Fruit fly (Drosophila melanogaster): ENCODE measurements around the gene RpL7-like.

The RpL7-like gene

DNA sequence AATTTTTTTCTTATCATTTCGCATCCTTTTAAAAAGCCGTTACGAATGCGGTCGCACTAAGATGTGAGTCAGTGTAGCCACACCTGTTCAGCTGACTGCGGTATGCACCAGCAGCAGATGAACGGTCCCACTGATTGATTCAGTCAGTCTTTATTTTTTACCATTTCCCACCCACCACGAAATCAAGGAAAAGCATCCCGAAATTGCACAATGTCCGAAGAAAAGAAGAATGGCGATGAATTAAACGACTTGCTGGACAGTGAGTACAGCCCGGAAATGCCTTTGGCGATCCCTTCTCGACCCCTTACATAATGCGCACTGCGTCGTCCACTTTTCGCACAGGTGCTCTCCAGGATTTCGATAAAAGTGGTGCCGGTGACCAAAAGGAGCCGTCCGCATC, 37.5 kb downstream of the RpL7-like start (continued):
- no peak for TF ChIP-seq Ssrp (tag; optimal IDR thresholded peaks at IDR 0.05)
- no peak for TF ChIP-seq emc (GFP tag; optimal IDR thresholded peaks at IDR 0.05)
- TF ChIP-seq run (tag; optimal IDR thresholded peaks at IDR 0.05), result no peak
- no peak for TF ChIP-seq Dip3 (GFP tag; optimal IDR thresholded peaks at IDR 0.05)
- TF ChIP-seq cg (GFP tag; optimal IDR thresholded peaks at IDR 0.05), result no peak
- TF ChIP-seq CG34376 (GFP tag; optimal IDR thresholded peaks at IDR 0.05), result no peak
- TF ChIP-seq jing (GFP tag; optimal IDR thresholded peaks at IDR 0.05), result no peak
- TF ChIP-seq CG8944 (GFP tag; optimal IDR thresholded peaks at IDR 0.05), result no peak
- TF ChIP-seq exex (tag; optimal IDR thresholded peaks at IDR 0.05), result no peak
- TF ChIP-seq cad (GFP tag; optimal IDR thresholded peaks at IDR 0.05), result no peak
- TF ChIP-seq Pdp1 (GFP tag; optimal IDR thresholded peaks at IDR 0.05), result peak in 1 of 2 experiments; percentile 89
- no peak for TF ChIP-seq h (optimal IDR thresholded peaks at IDR 0.05)
- peak; percentile 98 for TF ChIP-seq CG9797 (GFP tag; optimal IDR thresholded peaks at IDR 0.05)
- TF ChIP-seq rib (GFP tag; IDR thresholded peaks at IDR 0.05), result no peak
- peak; percentile 75 for TF ChIP-seq Dp (GFP tag; optimal IDR thresholded peaks at IDR 0.05)
- TF ChIP-seq CG3847 (GFP tag; IDR thresholded peaks at IDR 0.05), result peak; percentile 58
- TF ChIP-seq CG15514 (GFP tag; optimal IDR thresholded peaks at IDR 0.05), result peak; percentile 85
- TF ChIP-seq Lhr (GFP tag; optimal IDR thresholded peaks at IDR 0.05), result peak; percentile 64
- TF ChIP-seq CG4617 (GFP tag; optimal IDR thresholded peaks at IDR 0.05; ENCODE audit: borderline replicate concordance), result peak; percentile 87
- TF ChIP-seq Dad (GFP tag; optimal IDR thresholded peaks at IDR 0.05), result no peak
- peak; percentile 15 for TF ChIP-seq CG17912 (GFP tag; optimal IDR thresholded peaks at IDR 0.05)
- no peak for TF ChIP-seq CG13296 (GFP tag; optimal IDR thresholded peaks at IDR 0.05)
- TF ChIP-seq Poxn (GFP tag; IDR thresholded peaks at IDR 0.05), result no peak
- TF ChIP-seq BEAF-32 (GFP tag; optimal IDR thresholded peaks at IDR 0.05), result peak; percentile 38
- TF ChIP-seq klu (GFP tag; IDR thresholded peaks at IDR 0.05), result no peak
- TF ChIP-seq CG6791 (GFP tag; IDR thresholded peaks at IDR 0.05; ENCODE audit: partially characterized antibody), result no peak
- TF ChIP-seq HLH4C (GFP tag; IDR thresholded peaks at IDR 0.05; ENCODE audit: partially characterized antibody), result no peak
- peak; percentile 60 for TF ChIP-seq MBD-R2 (GFP tag; IDR thresholded peaks at IDR 0.05)
- TF ChIP-seq knrl (GFP tag; IDR thresholded peaks at IDR 0.05; ENCODE audit: partially characterized antibody), result peak; percentile 24; the same call in 1 of the 3 replicates
- no peak for TF ChIP-seq pb (GFP tag; optimal IDR thresholded peaks at IDR 0.05)
- peak; percentile 70 for TF ChIP-seq ftz-f1 (GFP tag; optimal IDR thresholded peaks at IDR 0.05)
- peak; percentile 90 for TF ChIP-seq gfzf (GFP tag; optimal IDR thresholded peaks at IDR 0.05)
- no peak for TF ChIP-seq fd3F (GFP tag; optimal IDR thresholded peaks at IDR 0.05)
- TF ChIP-seq CG8478 (optimal IDR thresholded peaks at IDR 0.05), result no peak
- no peak for TF ChIP-seq CG30403 (GFP tag; optimal IDR thresholded peaks at IDR 0.05)
- TF ChIP-seq slp2 (GFP tag; optimal IDR thresholded peaks at IDR 0.05), result no peak
- TF ChIP-seq Jarid2 (GFP tag; optimal IDR thresholded peaks at IDR 0.05), result peak; percentile 24
- TF ChIP-seq CG14710 (tag; optimal IDR thresholded peaks at IDR 0.05), result peak; percentile 100
- TF ChIP-seq CG14014 (GFP tag; IDR thresholded peaks at IDR 0.05), result no peak
- TF ChIP-seq Ets97D (GFP tag; optimal IDR thresholded peaks at IDR 0.05), result peak; percentile 84
- TF ChIP-seq trem (tag; optimal IDR thresholded peaks at IDR 0.05), result peak; percentile 53
- peak; percentile 44 for TF ChIP-seq CG33213 (GFP tag; optimal IDR thresholded peaks at IDR 0.05)
- no peak for TF ChIP-seq pan (optimal IDR thresholded peaks at IDR 0.05)
- no peak for TF ChIP-seq pan (GFP tag; optimal IDR thresholded peaks at IDR 0.05 in 1 of 2, IDR thresholded peaks at IDR 0.05 in 1 of 2)
- TF ChIP-seq slbo (GFP tag; IDR thresholded peaks at IDR 0.05), result no peak
- TF ChIP-seq pho (GFP tag; optimal IDR thresholded peaks at IDR 0.05), result peak; percentile 1
- no peak for TF ChIP-seq CG1529 (GFP tag; optimal IDR thresholded peaks at IDR 0.05)
- TF ChIP-seq Scr (GFP tag; IDR thresholded peaks at IDR 0.05; ENCODE audit: partially characterized antibody), result peak; percentile 37
- TF ChIP-seq pum (GFP tag; optimal IDR thresholded peaks at IDR 0.05), result no peak
- TF ChIP-seq YL-1 (GFP tag; optimal IDR thresholded peaks at IDR 0.05), result peak; percentile 72
- TF ChIP-seq CG11456 (GFP tag; IDR thresholded peaks at IDR 0.05), result no peak
- no peak for TF ChIP-seq ash1 (GFP tag; optimal IDR thresholded peaks at IDR 0.05)

All from whole organism, embryonic.